In genomic region chr3R:9224807-9225206, dm6 we compare ENCODE assay signal across 1 fruit fly cellular context.
TF ChIP-seq lines count a peak whose summit lies in the region.

No protein-coding gene starts in this region.

TF ChIP-seq in whole organism, embryonic, 481 proteins besides CTCF, POLR2A, EP300 and RAD21 (continued from another document and continues in another):
- TF ChIP-seq wor (GFP tag; IDR thresholded peaks at IDR 0.05; lab: Robert Waterston, UW) (peak; percentile 57), fru (optimal IDR thresholded peaks at IDR 0.05; lab: Kevin White, UChicago) (no peak), wdn (GFP tag; IDR thresholded peaks at IDR 0.05; lab: Robert Waterston, UW) (peak; percentile 46; the same call in 1 of the 2 replicates), amos (GFP tag; IDR thresholded peaks at IDR 0.05; lab: Robert Waterston, UW; ENCODE audit: partially characterized antibody) (no peak), slp2 (GFP tag; optimal IDR thresholded peaks at IDR 0.05; lab: Kevin White, UChicago) (peak; percentile 57), CG34376 (GFP tag; optimal IDR thresholded peaks at IDR 0.05; lab: Kevin White, UChicago) (no peak), CG4404 (GFP tag; IDR thresholded peaks at IDR 0.05; lab: Robert Waterston, UW) (no peak), fd102C (GFP tag; optimal IDR thresholded peaks at IDR 0.05; lab: Kevin White, UChicago) (no peak), Lim3 (GFP tag; IDR thresholded peaks at IDR 0.05; lab: Robert Waterston, UW) (no peak), CG9609 (GFP tag; optimal IDR thresholded peaks at IDR 0.05; lab: Kevin White, UChicago) (peak; percentile 60), row (GFP tag; IDR thresholded peaks at IDR 0.05; lab: Robert Waterston, UW) (peak; percentile 82), Abd-B (GFP tag; optimal IDR thresholded peaks at IDR 0.05; lab: Kevin White, UChicago) (peak; percentile 62), Fer3 (tag; optimal IDR thresholded peaks at IDR 0.05; lab: Kevin White, UChicago) (peak; percentile 57), sima (GFP tag; optimal IDR thresholded peaks at IDR 0.05; lab: Kevin White, UChicago) (no peak), tio (GFP tag; optimal IDR thresholded peaks at IDR 0.05; lab: Kevin White, UChicago) (peak; percentile 42), BEAF-32 (GFP tag; optimal IDR thresholded peaks at IDR 0.05; lab: Kevin White, UChicago) (no peak), CG2129 (GFP tag; IDR thresholded peaks at IDR 0.05; lab: Robert Waterston, UW; ENCODE audit: partially characterized antibody) (no peak), CG2712 (tag; optimal IDR thresholded peaks at IDR 0.05; lab: Kevin White, UChicago) (peak; percentile 86), CG8944 (GFP tag; optimal IDR thresholded peaks at IDR 0.05; lab: Kevin White, UChicago) (peak; percentile 25), CG17829 (tag; optimal IDR thresholded peaks at IDR 0.05; lab: Kevin White, UChicago) (peak; percentile 86), dmrt99B (tag; optimal IDR thresholded peaks at IDR 0.05; lab: Kevin White, UChicago) (peak; percentile 71), PHDP (tag; optimal IDR thresholded peaks at IDR 0.05; lab: Kevin White, UChicago) (peak; percentile 76), CkIIα-i1 (GFP tag; IDR thresholded peaks at IDR 0.05; lab: Robert Waterston, UW) (no peak), Usf (GFP tag; optimal IDR thresholded peaks at IDR 0.05; lab: Kevin White, UChicago) (no peak), CG14860 (GFP tag; IDR thresholded peaks at IDR 0.05; lab: Robert Waterston, UW; ENCODE audit: partially characterized antibody) (no peak), Dref (GFP tag; IDR thresholded peaks at IDR 0.05; lab: Robert Waterston, UW) (no peak), gcm2 (GFP tag; optimal IDR thresholded peaks at IDR 0.05; lab: Kevin White, UChicago) (no peak), Mes4 (GFP tag; optimal IDR thresholded peaks at IDR 0.05; lab: Kevin White, UChicago) (peak; percentile 42), CG12071 (GFP tag; optimal IDR thresholded peaks at IDR 0.05; lab: Kevin White, UChicago) (no peak), YL-1 (GFP tag; optimal IDR thresholded peaks at IDR 0.05; lab: Kevin White, UChicago) (no peak), corto (GFP tag; optimal IDR thresholded peaks at IDR 0.05; lab: Kevin White, UChicago) (no peak), CG9215 (GFP tag; IDR thresholded peaks at IDR 0.05; lab: Robert Waterston, UW) (no peak), CG3163 (GFP tag; optimal IDR thresholded peaks at IDR 0.05; lab: Kevin White, UChicago) (peak; percentile 19), seq (GFP tag; IDR thresholded peaks at IDR 0.05; lab: Robert Waterston, UW) (peak; percentile 42; the same call in 1 of the 2 replicates), Dbx (GFP tag; IDR thresholded peaks at IDR 0.05; lab: Robert Waterston, UW) (0 out of 3 replicates have a peak, but pooled peaks have one; percentile 43), CG5180 (GFP tag; optimal IDR thresholded peaks at IDR 0.05; lab: Kevin White, UChicago) (peak; percentile 13), CG13624 (GFP tag; optimal IDR thresholded peaks at IDR 0.05; lab: Kevin White, UChicago) (peak; percentile 46), bab2 (GFP tag; optimal IDR thresholded peaks at IDR 0.05; lab: Kevin White, UChicago) (peak; percentile 44), CG14710 (tag; optimal IDR thresholded peaks at IDR 0.05; lab: Kevin White, UChicago) (peak; percentile 53), Fer2 (tag; optimal IDR thresholded peaks at IDR 0.05; lab: Kevin White, UChicago) (no peak), CG17328 (GFP tag; IDR thresholded peaks at IDR 0.05; lab: Robert Waterston, UW) (peak; percentile 77), lola (GFP tag; optimal IDR thresholded peaks at IDR 0.05; lab: Kevin White, UChicago) (peak in 1 of 3 experiments; percentile 53), NfI (GFP tag; optimal IDR thresholded peaks at IDR 0.05; lab: Kevin White, UChicago) (peak; percentile 40), Drgx (GFP tag; IDR thresholded peaks at IDR 0.05; lab: Robert Waterston, UW) (peak; percentile 74), CG8290 (GFP tag; optimal IDR thresholded peaks at IDR 0.05; lab: Kevin White, UChicago) (no peak), CG8290 (tag; optimal IDR thresholded peaks at IDR 0.05; lab: Kevin White, UChicago) (peak in 1 of 2 experiments; percentile 40), D19B (GFP tag; optimal IDR thresholded peaks at IDR 0.05; lab: Kevin White, UChicago) (no peak), CG1832 (GFP tag; optimal IDR thresholded peaks at IDR 0.05; lab: Kevin White, UChicago) (no peak), CG9876 (GFP tag; optimal IDR thresholded peaks at IDR 0.05; lab: Kevin White, UChicago) (no peak), CG13287 (GFP tag; IDR thresholded peaks at IDR 0.05; lab: Robert Waterston, UW; ENCODE audit: partially characterized antibody) (no peak), CG9727 (GFP tag; optimal IDR thresholded peaks at IDR 0.05; lab: Kevin White, UChicago) (peak; percentile 49), CG6254 (GFP tag; optimal IDR thresholded peaks at IDR 0.05; lab: Kevin White, UChicago) (peak; percentile 59), CG17612 (GFP tag; IDR thresholded peaks at IDR 0.05; lab: Robert Waterston, UW) (no peak), nerfin-2 (GFP tag; IDR thresholded peaks at IDR 0.05; lab: Robert Waterston, UW; ENCODE audit: partially characterized antibody) (no peak), zf30C (GFP tag; optimal IDR thresholded peaks at IDR 0.05; lab: Kevin White, UChicago) (peak; percentile 53), dm (GFP tag; optimal IDR thresholded peaks at IDR 0.05; lab: Kevin White, UChicago) (peak; percentile 11), wek (GFP tag; optimal IDR thresholded peaks at IDR 0.05; lab: Kevin White, UChicago) (no peak), HHEX (GFP tag; optimal IDR thresholded peaks at IDR 0.05; lab: Kevin White, UChicago) (peak; percentile 52), Bdp1 (GFP tag; optimal IDR thresholded peaks at IDR 0.05; lab: Kevin White, UChicago) (no peak), Taf1 (GFP tag; IDR thresholded peaks at IDR 0.05; lab: Robert Waterston, UW) (no peak), ash1 (GFP tag; optimal IDR thresholded peaks at IDR 0.05; lab: Kevin White, UChicago) (no peak), CG10267 (tag; optimal IDR thresholded peaks at IDR 0.05; lab: Kevin White, UChicago) (peak; percentile 20), danr (GFP tag; IDR thresholded peaks at IDR 0.05; lab: Robert Waterston, UW) (peak; percentile 64), CG6654 (GFP tag; optimal IDR thresholded peaks at IDR 0.05; lab: Kevin White, UChicago) (peak; percentile 45), salm (tag; optimal IDR thresholded peaks at IDR 0.05; lab: Kevin White, UChicago) (peak; percentile 24), HmgD (GFP tag; optimal IDR thresholded peaks at IDR 0.05; lab: Kevin White, UChicago) (no peak), CG16815 (GFP tag; optimal IDR thresholded peaks at IDR 0.05; lab: Kevin White, UChicago) (no peak), grn (GFP tag; optimal IDR thresholded peaks at IDR 0.05; lab: Kevin White, UChicago) (no peak), Dll (GFP tag; IDR thresholded peaks at IDR 0.05; lab: Robert Waterston, UW; ENCODE audit: partially characterized antibody) (no peak), CG17361 (GFP tag; IDR thresholded peaks at IDR 0.05; lab: Robert Waterston, UW) (peak; percentile 77), CG6689 (GFP tag; IDR thresholded peaks at IDR 0.05; lab: Robert Waterston, UW) (peak; percentile 84), gro (GFP tag; optimal IDR thresholded peaks at IDR 0.05; lab: Kevin White, UChicago) (no peak), cg (GFP tag; optimal IDR thresholded peaks at IDR 0.05; lab: Kevin White, UChicago) (no peak), rib (GFP tag; IDR thresholded peaks at IDR 0.05; lab: Robert Waterston, UW) (no peak), mam (GFP tag; optimal IDR thresholded peaks at IDR 0.05; lab: Kevin White, UChicago) (peak; percentile 34), bbx (GFP tag; IDR thresholded peaks at IDR 0.05; lab: Robert Waterston, UW; ENCODE audit: partially characterized antibody) (no peak), Nf-YC (tag; optimal IDR thresholded peaks at IDR 0.05; lab: Kevin White, UChicago) (peak; percentile 46), CG14667 (GFP tag; IDR thresholded peaks at IDR 0.05; lab: Robert Waterston, UW) (peak; percentile 61; the same call in 1 of the 2 replicates), CG18619 (GFP tag; optimal IDR thresholded peaks at IDR 0.05; lab: Kevin White, UChicago) (peak; percentile 43), Bteb2 (GFP tag; optimal IDR thresholded peaks at IDR 0.05; lab: Kevin White, UChicago) (peak; percentile 51), zfh1 (GFP tag; IDR thresholded peaks at IDR 0.05; lab: Robert Waterston, UW) (peak; percentile 73; the same call in 2 of the 3 replicates), CG2678 (tag; optimal IDR thresholded peaks at IDR 0.05; lab: Kevin White, UChicago) (peak; percentile 65), en (GFP tag; optimal IDR thresholded peaks at IDR 0.05; lab: Kevin White, UChicago) (peak; percentile 6), CG34422 (GFP tag; IDR thresholded peaks at IDR 0.05; lab: Robert Waterston, UW) (peak; percentile 61; the same call in 2 of the 3 replicates), CG31224 (GFP tag; IDR thresholded peaks at IDR 0.05; lab: Robert Waterston, UW) (peak; percentile 57; the same call in 1 of the 2 replicates), trh (GFP tag; optimal IDR thresholded peaks at IDR 0.05; lab: Kevin White, UChicago) (peak; percentile 19), CG31388 (GFP tag; optimal IDR thresholded peaks at IDR 0.05; lab: Kevin White, UChicago) (no peak), bowl (GFP tag; IDR thresholded peaks at IDR 0.05; lab: Robert Waterston, UW) (no peak), scrt (GFP tag; optimal IDR thresholded peaks at IDR 0.05; lab: Kevin White, UChicago) (peak; percentile 38), Poxn (GFP tag; IDR thresholded peaks at IDR 0.05; lab: Robert Waterston, UW) (no peak), CG2120 (GFP tag; optimal IDR thresholded peaks at IDR 0.05; lab: Kevin White, UChicago) (peak; percentile 73), CG2199 (GFP tag; IDR thresholded peaks at IDR 0.05; lab: Robert Waterston, UW) (no peak), CG32767 (GFP tag; IDR thresholded peaks at IDR 0.05; lab: Robert Waterston, UW) (peak; percentile 80), CG7928 (GFP tag; optimal IDR thresholded peaks at IDR 0.05; lab: Kevin White, UChicago) (no peak), NFAT (GFP tag; IDR thresholded peaks at IDR 0.05; lab: Robert Waterston, UW) (no peak), CG4820 (GFP tag; optimal IDR thresholded peaks at IDR 0.05; lab: Kevin White, UChicago) (peak; percentile 75), so (GFP tag; IDR thresholded peaks at IDR 0.05; lab: Robert Waterston, UW) (peak; percentile 81; the same call in 1 of the 3 replicates), pros (GFP tag; optimal IDR thresholded peaks at IDR 0.05; lab: Kevin White, UChicago) (no peak), Ets65A (GFP tag; lab: Kevin White, UChicago) (peak; percentile 91), CG30020 (tag; optimal IDR thresholded peaks at IDR 0.05; lab: Kevin White, UChicago) (peak; percentile 36), MESR4 (GFP tag; optimal IDR thresholded peaks at IDR 0.05; lab: Kevin White, UChicago) (no peak), Hey (tag; optimal IDR thresholded peaks at IDR 0.05; lab: Kevin White, UChicago) (no peak), hkb (optimal IDR thresholded peaks at IDR 0.05; lab: Kevin White, UChicago) (no peak), hkb (GFP tag; IDR thresholded peaks at IDR 0.05; lab: Robert Waterston, UW) (peak; percentile 82), Doc3 (GFP tag; IDR thresholded peaks at IDR 0.05; lab: Robert Waterston, UW; ENCODE audit: partially characterized antibody) (no peak), al (GFP tag; IDR thresholded peaks at IDR 0.05; lab: Robert Waterston, UW) (peak; percentile 37; the same call in 1 of the 2 replicates), org-1 (GFP tag; optimal IDR thresholded peaks at IDR 0.05; lab: Kevin White, UChicago) (no peak), sd (tag; optimal IDR thresholded peaks at IDR 0.05; lab: Kevin White, UChicago) (peak; percentile 1), CG2116 (GFP tag; optimal IDR thresholded peaks at IDR 0.05; lab: Kevin White, UChicago) (peak; percentile 26), knrl (GFP tag; IDR thresholded peaks at IDR 0.05; lab: Robert Waterston, UW; ENCODE audit: partially characterized antibody) (no peak), CG7745 (tag; optimal IDR thresholded peaks at IDR 0.05; lab: Kevin White, UChicago) (no peak), lab (GFP tag; optimal IDR thresholded peaks at IDR 0.05; lab: Kevin White, UChicago) (peak; percentile 75), CG3281 (GFP tag; optimal IDR thresholded peaks at IDR 0.05; lab: Kevin White, UChicago) (peak; percentile 65), CG15696 (tag; optimal IDR thresholded peaks at IDR 0.05; lab: Kevin White, UChicago) (peak; percentile 14), tll (GFP tag; optimal IDR thresholded peaks at IDR 0.05; lab: Kevin White, UChicago) (no peak), gsb (GFP tag; IDR thresholded peaks at IDR 0.05; lab: Robert Waterston, UW) (no peak), pan (optimal IDR thresholded peaks at IDR 0.05; lab: Kevin White, UChicago) (no peak), pan (GFP tag; optimal IDR thresholded peaks at IDR 0.05 in 1 of 2, IDR thresholded peaks at IDR 0.05 in 1 of 2) (peak in 1 of 2 experiments; percentile 75), CG13296 (GFP tag; optimal IDR thresholded peaks at IDR 0.05; lab: Kevin White, UChicago) (peak; percentile 58), Awh (GFP tag; IDR thresholded peaks at IDR 0.05; lab: Robert Waterston, UW) (peak; percentile 58; the same call in 1 of the 2 replicates), Elba2 (GFP tag; optimal IDR thresholded peaks at IDR 0.05; lab: Kevin White, UChicago) (no peak), da (GFP tag; optimal IDR thresholded peaks at IDR 0.05; lab: Kevin White, UChicago) (peak; percentile 45), Jarid2 (GFP tag; optimal IDR thresholded peaks at IDR 0.05; lab: Kevin White, UChicago) (peak; percentile 28), Hmx (GFP tag; optimal IDR thresholded peaks at IDR 0.05; lab: Kevin White, UChicago) (peak; percentile 16), CG10462 (GFP tag; optimal IDR thresholded peaks at IDR 0.05; lab: Kevin White, UChicago) (peak; percentile 63), btn (GFP tag; optimal IDR thresholded peaks at IDR 0.05; lab: Kevin White, UChicago) (peak; percentile 21), gcm (GFP tag; optimal IDR thresholded peaks at IDR 0.05; lab: Kevin White, UChicago) (peak; percentile 59), CG3847 (GFP tag; IDR thresholded peaks at IDR 0.05; lab: Robert Waterston, UW) (0 out of 2 replicates have a peak, but pooled peaks have one; percentile 24), CG3995 (GFP tag; optimal IDR thresholded peaks at IDR 0.05; lab: Kevin White, UChicago) (no peak), tup (GFP tag; optimal IDR thresholded peaks at IDR 0.05; lab: Kevin White, UChicago) (no peak), Fer1 (GFP tag; optimal IDR thresholded peaks at IDR 0.05; lab: Kevin White, UChicago) (peak; percentile 81), bsh (GFP tag; optimal IDR thresholded peaks at IDR 0.05; lab: Kevin White, UChicago) (peak in 1 of 2 experiments; percentile 82)
